Worm (Caenorhabditis elegans): ENCODE measurements around the gene lgc-20.

Gene lgc-20

ce11 chrII:11307953-11308352, 35.5 kb downstream of the lgc-20 start:
- TF ChIP-seq lin-14 (GFP tag; optimal IDR thresholded peaks at IDR 0.05) (peak; percentile 34), lin-35 (GFP tag; optimal IDR thresholded peaks at IDR 0.05) (no peak), nhr-85 (tag) (peak; percentile 61), blmp-1 (tag; optimal IDR thresholded peaks at IDR 0.05) (peak; percentile 70), dsc-1 (tag; optimal IDR thresholded peaks at IDR 0.05) (peak; percentile 44)

- TF ChIP-seq efl-1 (optimal IDR thresholded peaks at IDR 0.05) (no peak), efl-1 (GFP tag; optimal IDR thresholded peaks at IDR 0.05 in 1 of 2) (peak in 1 of 2 experiments; percentile 73), lin-35 (GFP tag; optimal IDR thresholded peaks at IDR 0.05) (peak in 1 of 2 experiments; percentile 43), lin-13 (GFP tag; optimal IDR thresholded peaks at IDR 0.05) (no peak), nhr-85 (tag) (peak; percentile 77), blmp-1 (tag; optimal IDR thresholded peaks at IDR 0.05) (peak; percentile 94), elt-3 (tag; optimal IDR thresholded peaks at IDR 0.05) (peak in 1 of 6 experiments; percentile 39), lin-14 (GFP tag; optimal IDR thresholded peaks at IDR 0.05) (peak; percentile 29), vab-15 (tag; optimal IDR thresholded peaks at IDR 0.05) (no peak), mdl-1 (tag; optimal IDR thresholded peaks at IDR 0.05) (peak in 1 of 2 experiments; percentile 10), unc-98 (GFP tag; IDR thresholded peaks at IDR 0.05) (no peak)
Measured at ce11 chrII:11307332-11307731, 36.1 kb downstream of the lgc-20 start.

ce11 chrII:11305627-11306449, 37.6 kb downstream of the lgc-20 start, which contains the start of gene rsf-1:
Gene rsf-1 (plus strand): TSS chrII:11306399.
- no peak for TF ChIP-seq sup-37 (GFP tag; optimal IDR thresholded peaks at IDR 0.05)
- no peak for TF ChIP-seq nhr-19 (GFP tag; conservative IDR thresholded peaks at IDR 0.05)
- TF ChIP-seq tlp-1 (tag; optimal IDR thresholded peaks at IDR 0.05) = no peak
- no peak for TF ChIP-seq jun-1 (tag; optimal IDR thresholded peaks at IDR 0.05)
- no peak for TF ChIP-seq hpl-2 (GFP tag; optimal IDR thresholded peaks at IDR 0.05)
- no peak for TF ChIP-seq ceh-90 (tag; optimal IDR thresholded peaks at IDR 0.05)
- TF ChIP-seq nhr-85 (tag) = peak; percentile 31
- peak; percentile 24 for TF ChIP-seq nhr-47 (tag; optimal IDR thresholded peaks at IDR 0.05)
- TF ChIP-seq ceh-8 (GFP tag; optimal IDR thresholded peaks at IDR 0.05) = no peak
- peak; percentile 10 for TF ChIP-seq nhr-20 (tag; optimal IDR thresholded peaks at IDR 0.05)
- TF ChIP-seq xbp-1 (tag; optimal IDR thresholded peaks at IDR 0.05) = no peak
- no peak for TF ChIP-seq zag-1 (tag; optimal IDR thresholded peaks at IDR 0.05)
- TF ChIP-seq egl-13 (tag; optimal IDR thresholded peaks at IDR 0.05) = no peak
- no peak for TF ChIP-seq aha-1 (tag; optimal IDR thresholded peaks at IDR 0.05)
- TF ChIP-seq nhr-84 (tag; optimal IDR thresholded peaks at IDR 0.05) = no peak
- TF ChIP-seq ceh-82 (tag; optimal IDR thresholded peaks at IDR 0.05) = peak in 1 of 3 experiments; percentile 21
- no peak for TF ChIP-seq sptf-1 (tag; optimal IDR thresholded peaks at IDR 0.05)
- no peak for TF ChIP-seq efl-3 (GFP tag; optimal IDR thresholded peaks at IDR 0.05)
- peak; percentile 0 to 9 for TF ChIP-seq lin-35 (GFP tag; optimal IDR thresholded peaks at IDR 0.05)
- TF ChIP-seq mdl-1 (tag; optimal IDR thresholded peaks at IDR 0.05) = no peak
- TF ChIP-seq lin-39 (tag; optimal IDR thresholded peaks at IDR 0.05) = no peak
- TF ChIP-seq mab-9 (GFP tag; IDR thresholded peaks at IDR 0.05) = no peak
- TF ChIP-seq fkh-4 (tag; optimal IDR thresholded peaks at IDR 0.05; ENCODE audit: borderline replicate concordance) = no peak
- TF ChIP-seq aly-2 (tag; optimal IDR thresholded peaks at IDR 0.05) = no peak
- no peak for TF ChIP-seq lin-15B (tag; optimal IDR thresholded peaks at IDR 0.05)
- TF ChIP-seq ztf-4 (tag; optimal IDR thresholded peaks at IDR 0.05) = no peak
- no peak for TF ChIP-seq alr-1 (tag; optimal IDR thresholded peaks at IDR 0.05; ENCODE audit: borderline replicate concordance)
- TF ChIP-seq fos-1 (tag; optimal IDR thresholded peaks at IDR 0.05) = no peak
- peak; percentile 25 for TF ChIP-seq swsn-7 (tag; optimal IDR thresholded peaks at IDR 0.05)
- TF ChIP-seq lir-3 (tag; optimal IDR thresholded peaks at IDR 0.05; ENCODE audit: poor library complexity) = no peak
- no peak for TF ChIP-seq nhr-77 (tag; optimal IDR thresholded peaks at IDR 0.05)
- TF ChIP-seq sox-4 (tag; optimal IDR thresholded peaks at IDR 0.05) = no peak
- TF ChIP-seq egl-27 (tag; optimal IDR thresholded peaks at IDR 0.05) = no peak
- peak in 1 of 2 experiments; percentile 25 for TF ChIP-seq lsy-2 (tag; optimal IDR thresholded peaks at IDR 0.05)
- no peak for TF ChIP-seq unc-98 (GFP tag; IDR thresholded peaks at IDR 0.05)
- TF ChIP-seq blmp-1 (tag; optimal IDR thresholded peaks at IDR 0.05) = no peak
- no peak for TF ChIP-seq ama-1 (optimal IDR thresholded peaks at IDR 0.05)
- TF ChIP-seq lin-13 (GFP tag; optimal IDR thresholded peaks at IDR 0.05) = no peak
- TF ChIP-seq ets-5 (GFP tag; IDR thresholded peaks at IDR 0.05) = no peak
- TF ChIP-seq pqm-1 (tag; optimal IDR thresholded peaks at IDR 0.05) = no peak
- TF ChIP-seq zip-4 (GFP tag; optimal IDR thresholded peaks at IDR 0.05) = no peak
